Worm (Caenorhabditis elegans): ENCODE measurements around the gene fbf-2.

DNA sequence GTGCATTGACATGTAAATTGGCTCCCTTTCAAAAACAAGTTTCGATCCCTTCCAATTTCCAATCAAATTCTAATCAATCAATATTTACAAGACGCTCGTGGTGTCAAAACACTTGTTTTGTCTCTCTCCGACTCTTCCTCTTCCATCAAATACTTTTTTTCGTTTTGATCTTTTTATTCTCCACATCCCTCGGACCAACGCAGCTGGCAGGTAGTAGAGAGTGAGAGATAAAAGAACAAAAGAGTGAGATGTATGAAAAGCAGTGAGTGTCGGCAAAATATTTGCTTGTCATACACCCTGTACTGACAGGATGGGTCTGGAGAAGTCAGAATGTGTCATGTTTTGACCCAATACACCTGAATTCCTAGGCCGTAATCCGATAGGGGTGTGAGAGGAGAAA, 45.4 kb upstream of the fbf-2 start:
- no peak for TF ChIP-seq zip-8 (tag; optimal IDR thresholded peaks at IDR 0.05)
- TF ChIP-seq lin-13 (tag; optimal IDR thresholded peaks at IDR 0.05): no peak
- TF ChIP-seq sem-2 (GFP tag; optimal IDR thresholded peaks at IDR 0.05): no peak
- TF ChIP-seq mep-1 (tag; optimal IDR thresholded peaks at IDR 0.05): no peak
- no peak for TF ChIP-seq pha-4 (tag; optimal IDR thresholded peaks at IDR 0.05)
- no peak for TF ChIP-seq nhr-237 (tag; optimal IDR thresholded peaks at IDR 0.05)
- TF ChIP-seq nhr-12 (tag; optimal IDR thresholded peaks at IDR 0.05): no peak
